Worm (Caenorhabditis elegans): ENCODE results near the gene F53C3.3.

DNA sequence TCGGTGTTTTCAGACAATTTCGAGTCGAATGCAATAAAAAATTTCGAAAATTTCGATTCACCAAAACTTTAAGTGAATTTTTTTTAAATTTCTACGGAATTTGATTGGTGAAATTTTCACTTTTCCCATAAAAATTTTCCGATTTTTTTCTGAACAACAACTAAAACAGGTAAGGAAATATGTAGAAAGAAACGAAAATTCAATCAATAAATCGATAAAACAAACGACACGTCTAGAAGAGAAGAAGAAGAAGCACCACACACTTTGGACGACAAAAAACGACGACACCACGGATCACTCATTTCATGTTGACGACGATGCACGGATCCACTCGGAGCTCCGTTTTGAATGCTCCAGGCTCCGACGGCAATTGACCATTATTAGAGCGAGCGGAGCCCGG lies 20.0 kb downstream of the F53C3.3 start:
- no peak for TF ChIP-seq lsl-1 (GFP tag; optimal IDR thresholded peaks at IDR 0.05)
- TF ChIP-seq unc-62 (GFP tag; optimal IDR thresholded peaks at IDR 0.05): no peak
- TF ChIP-seq unc-130 (GFP tag; optimal IDR thresholded peaks at IDR 0.05): no peak
- TF ChIP-seq mes-4 (tag; optimal IDR thresholded peaks at IDR 0.05): no peak
- TF ChIP-seq mcd-1 (GFP tag; IDR thresholded peaks at IDR 0.05): no peak
- no peak for TF ChIP-seq F22D6.2 (tag; optimal IDR thresholded peaks at IDR 0.05)
